Worm (Caenorhabditis elegans) whole organism, young adult: ENCODE measurements around the gene nhr-291.
"Not testable (repeated sequence)": the region's sequence is repeated elsewhere in the genome, so short reads cannot be mapped to it uniquely, and the experiment has no call there.

Experiments
- B0019.2 ChIP-seq: fragments of 200-800 bp; sonication (Bioruptor generic); conservative IDR thresholded peaks from 2 replicates; pipeline ENCODE4 v1.3.6; 2022; ENCODE audit warnings: missing genetic modification reagents, missing genetic modification characterization, missing compliant biosample characterization
- C06A6.2 ChIP-seq: fragments of 200-800 bp; sonication (Bioruptor generic); conservative IDR thresholded peaks from 2 replicates; pipeline ENCODE4 v1.3.6; 2022; ENCODE audit warnings: missing genetic modification characterization, missing compliant biosample characterization
- ceh-79 ChIP-seq: sonication (generic microtip); optimal IDR thresholded peaks from 2 replicates; lab custom pipeline; 2017; ENCODE audit warnings: mild to moderate bottlenecking, missing genetic modification characterization, missing compliant biosample characterization

- not testable (repeated sequence) for TF ChIP-seq ceh-79 (tag; lab: Kevin White, UChicago); C06A6.2
- TF ChIP-seq B0019.2 = peak; percentile 50; the same call in 1 of the 2 replicates
These were observed 2.1 kb downstream of the nhr-291 start for ce11 chrV:15320756-15321332.
